Fruit fly (Drosophila melanogaster) whole organism, embryonic: ENCODE results near the gene CG45045.

Experiments used
- CG10147 ChIP-seq: fragments of 200-800 bp; sonication (Bioruptor generic); optimal IDR thresholded peaks from 2 replicates; lab custom pipeline; 2019; ENCODE audit warnings: missing biosample characterization, mild to moderate bottlenecking, missing genetic modification characterization, moderate library complexity
- CG11085 ChIP-seq: fragments of 200-800 bp; sonication (Bioruptor generic); IDR thresholded peaks from 2 replicates; pipeline ENCODE4 v1.3.6; 2022; ENCODE audit warnings: missing biosample characterization, missing genetic modification characterization
- CG11504 ChIP-seq: fragments of 200-800 bp; sonication (Bioruptor generic); optimal IDR thresholded peaks from 3 replicates; lab custom pipeline; 2019; ENCODE audit warnings: missing biosample characterization, mild to moderate bottlenecking, missing genetic modification characterization, moderate library complexity
- CG11695 ChIP-seq: fragments of 200-800 bp; sonication (Bioruptor generic); IDR thresholded peaks from 3 replicates; pipeline ENCODE4 v1.3.6; 2022; ENCODE audit warnings: missing biosample characterization, missing genetic modification characterization
- CG14667 ChIP-seq: fragments of 200-800 bp; sonication (Bioruptor generic); IDR thresholded peaks from 2 replicates; pipeline ENCODE4 v1.3.6; 2022; ENCODE audit warnings: missing biosample characterization, missing genetic modification characterization
- CG14710 ChIP-seq: fragments of 200-800 bp; sonication (Bioruptor generic); optimal IDR thresholded peaks from 3 replicates; lab custom pipeline; 2019; ENCODE audit warnings: missing biosample characterization, mild to moderate bottlenecking, missing genetic modification characterization, moderate library complexity
- CG15073 ChIP-seq: fragments of 200-800 bp; sonication (Bioruptor generic); optimal IDR thresholded peaks from 2 replicates; lab custom pipeline; 2016; ENCODE audit warnings: missing biosample characterization, missing genetic modification characterization
- CG15269 ChIP-seq: fragments of 200-800 bp; sonication (Bioruptor generic); optimal IDR thresholded peaks from 2 replicates; lab custom pipeline; 2018; ENCODE audit warnings: missing biosample characterization, mild to moderate bottlenecking, missing genetic modification characterization, moderate library complexity
- CG1603 ChIP-seq: fragments of 200-800 bp; sonication (Bioruptor generic); optimal IDR thresholded peaks from 2 replicates; lab custom pipeline; 2019; ENCODE audit warnings: missing biosample characterization, mild to moderate bottlenecking, missing genetic modification characterization, moderate library complexity
- CG17361 ChIP-seq: fragments of 200-800 bp; sonication (Bioruptor generic); IDR thresholded peaks from 3 replicates; pipeline ENCODE4 v1.3.6; 2022; ENCODE audit warnings: missing biosample characterization, missing genetic modification characterization
- CG1792 ChIP-seq: fragments of 200-800 bp; sonication (Bioruptor generic); optimal IDR thresholded peaks from 2 replicates; lab custom pipeline; 2016; ENCODE audit warnings: missing biosample characterization, missing genetic modification characterization
- CG18262 ChIP-seq: fragments of 200-800 bp; optimal IDR thresholded peaks from 3 replicates; lab custom pipeline; 2019; ENCODE audit warnings: missing biosample characterization, mild to moderate bottlenecking, missing genetic modification characterization, moderate library complexity
- CG1832 ChIP-seq: fragments of 200-800 bp; sonication (Bioruptor generic); optimal IDR thresholded peaks from 2 replicates; lab custom pipeline; 2017; ENCODE audit warnings: missing biosample characterization, mild to moderate bottlenecking, missing genetic modification characterization, inconsistent platforms
- CG30431 ChIP-seq: fragments of 200-800 bp; sonication (Bioruptor generic); optimal IDR thresholded peaks from 2 replicates; lab custom pipeline; 2017; ENCODE audit warnings: missing biosample characterization, missing genetic modification characterization
- CG3065 ChIP-seq: fragments of 200-800 bp; sonication (Bioruptor generic); optimal IDR thresholded peaks from 2 replicates; lab custom pipeline; 2016; ENCODE audit warnings: missing biosample characterization, missing genetic modification characterization
- CG3838 ChIP-seq: fragments of 200-800 bp; sonication (Bioruptor generic); optimal IDR thresholded peaks from 3 replicates; lab custom pipeline; 2016; ENCODE audit warnings: missing biosample characterization, missing genetic modification characterization
- CG5180 ChIP-seq: fragments of 200-800 bp; sonication (Bioruptor generic); optimal IDR thresholded peaks from 3 replicates; lab custom pipeline; 2017; ENCODE audit warnings: missing biosample characterization, missing genetic modification characterization, mild to moderate bottlenecking, moderate library complexity, missing genetic modification reagents
- CG8478 ChIP-seq: fragments of >200 bp; optimal IDR thresholded peaks from 2 replicates; lab custom pipeline; 2018
- D19B ChIP-seq: fragments of 200-800 bp; sonication (Bioruptor generic); optimal IDR thresholded peaks from 2 replicates; lab custom pipeline; 2017; ENCODE audit warnings: missing biosample characterization, mild to moderate bottlenecking, missing genetic modification characterization
- Dfd ChIP-seq, 2 experiments: fragments of >200 bp; optimal IDR thresholded peaks; 2 replicates each; lab custom pipeline; 2017; ENCODE audit warnings: missing biosample characterization in 2 of 2, missing genetic modification characterization in 2 of 2
- Dll ChIP-seq: fragments of 200-800 bp; sonication (Bioruptor generic); IDR thresholded peaks from 4 replicates; pipeline ENCODE4 v1.3.6; 2022; ENCODE audit warnings: missing biosample characterization, missing genetic modification characterization; ENCODE audit not compliant: partially characterized antibody
- Eip74EF ChIP-seq, 2 experiments: fragments of 200-800 bp in 1 of 2; fragments of >200 bp in 1 of 2; sonication (Bioruptor generic) in 1 of 2; optimal IDR thresholded peaks; 2 replicates each; lab custom pipeline; 2017 to 2019; ENCODE audit warnings: missing biosample characterization in 2 of 2, missing genetic modification characterization in 2 of 2, mild to moderate bottlenecking in 1 of 2, moderate library complexity in 1 of 2
- Ets65A ChIP-seq: fragments of 200-800 bp; sonication (Bioruptor generic); peaks from one replicate; lab custom pipeline; 2016; ENCODE audit warnings: missing biosample characterization, missing genetic modification characterization
- Hey ChIP-seq: fragments of 200-800 bp; sonication (Bioruptor generic); optimal IDR thresholded peaks from 3 replicates; lab custom pipeline; 2018; ENCODE audit warnings: missing biosample characterization, mild to moderate bottlenecking, missing genetic modification characterization
- Hmr ChIP-seq: fragments of 200-800 bp; sonication (Bioruptor generic); optimal IDR thresholded peaks from 3 replicates; lab custom pipeline; 2017; ENCODE audit warnings: mild to moderate bottlenecking, missing biosample characterization, missing genetic modification reagents, missing genetic modification characterization
- NFAT ChIP-seq: fragments of 200-800 bp; sonication (Bioruptor generic); IDR thresholded peaks from 2 replicates; pipeline ENCODE4 v1.3.6; 2022; ENCODE audit warnings: missing biosample characterization, missing genetic modification characterization
- Oli ChIP-seq: fragments of 200-800 bp; sonication (Bioruptor generic); optimal IDR thresholded peaks from 2 replicates; lab custom pipeline; 2018; ENCODE audit warnings: missing biosample characterization, mild to moderate bottlenecking, missing genetic modification characterization, moderate library complexity
- Opbp ChIP-seq: fragments of 200-800 bp; sonication (Bioruptor generic); IDR thresholded peaks from 3 replicates; pipeline ENCODE4 v1.3.6; 2022; ENCODE audit warnings: missing biosample characterization, missing genetic modification characterization; ENCODE audit not compliant: partially characterized antibody
- Vsx1 ChIP-seq: fragments of 200-800 bp; sonication (Bioruptor generic); optimal IDR thresholded peaks from 2 replicates; lab custom pipeline; 2017; ENCODE audit warnings: missing biosample characterization, mild to moderate bottlenecking, missing genetic modification characterization, missing genetic modification reagents
- ato ChIP-seq: fragments of 200-800 bp; sonication (Bioruptor generic); IDR thresholded peaks from 2 replicates; pipeline ENCODE4 v1.3.6; 2022; ENCODE audit warnings: missing biosample characterization, missing genetic modification characterization; ENCODE audit not compliant: partially characterized antibody
- bcd ChIP-seq: fragments of 200-800 bp; sonication (Bioruptor generic); optimal IDR thresholded peaks from 2 replicates; lab custom pipeline; 2017; ENCODE audit warnings: missing biosample characterization, mild to moderate bottlenecking, missing genetic modification characterization
- bigmax ChIP-seq: fragments of 200-800 bp; sonication (Bioruptor generic); optimal IDR thresholded peaks from 2 replicates; lab custom pipeline; 2018; ENCODE audit warnings: missing biosample characterization, mild to moderate bottlenecking, missing genetic modification characterization
- btn ChIP-seq: fragments of 200-800 bp; sonication (Bioruptor generic); optimal IDR thresholded peaks from 2 replicates; lab custom pipeline; 2016; ENCODE audit warnings: missing biosample characterization, missing genetic modification characterization
- crp ChIP-seq, 2 experiments: fragments of 200-800 bp; sonication (Bioruptor generic); optimal IDR thresholded peaks; 2 replicates in 1 of 2; 3 replicates in 1 of 2; lab custom pipeline; 2017; ENCODE audit warnings: missing biosample characterization in 2 of 2, missing genetic modification characterization in 2 of 2, mild to moderate bottlenecking in 1 of 2, moderate library complexity in 1 of 2
- da ChIP-seq: fragments of 200-800 bp; sonication (Bioruptor generic); optimal IDR thresholded peaks from 2 replicates; lab custom pipeline; 2016; ENCODE audit warnings: missing biosample characterization, missing genetic modification characterization
- ewg ChIP-seq: fragments of 200-800 bp; sonication (Bioruptor generic); optimal IDR thresholded peaks from 3 replicates; lab custom pipeline; 2017; ENCODE audit warnings: mild to moderate bottlenecking, missing biosample characterization, missing genetic modification reagents, missing genetic modification characterization
- fd64A ChIP-seq: fragments of 200-800 bp; sonication (Bioruptor generic); optimal IDR thresholded peaks from 3 replicates; lab custom pipeline; 2018; ENCODE audit warnings: missing biosample characterization, mild to moderate bottlenecking, missing genetic modification characterization
- fd96Cb ChIP-seq: fragments of 200-800 bp; sonication (Bioruptor generic); optimal IDR thresholded peaks from 2 replicates; lab custom pipeline; 2018; ENCODE audit warnings: missing biosample characterization, mild to moderate bottlenecking, missing genetic modification characterization, moderate library complexity
- gem ChIP-seq: fragments of 200-800 bp; sonication (Bioruptor generic); optimal IDR thresholded peaks from 2 replicates; lab custom pipeline; 2019; ENCODE audit warnings: missing biosample characterization, mild to moderate bottlenecking, missing genetic modification characterization, moderate library complexity
- insv ChIP-seq, 2 experiments: fragments of 200-800 bp; sonication (Bioruptor generic); optimal IDR thresholded peaks; 3 replicates each; lab custom pipeline; 2016 to 2018; ENCODE audit warnings: missing biosample characterization in 2 of 2, missing genetic modification characterization in 2 of 2
- onecut ChIP-seq: fragments of 200-800 bp; sonication (Bioruptor generic); IDR thresholded peaks from 2 replicates; pipeline ENCODE4 v1.3.6; 2022; ENCODE audit warnings: missing biosample characterization, missing genetic modification characterization
- pum ChIP-seq: fragments of 200-800 bp; sonication (Bioruptor generic); optimal IDR thresholded peaks from 2 replicates; lab custom pipeline; 2016; ENCODE audit warnings: missing biosample characterization, missing genetic modification characterization
- ranshi ChIP-seq: fragments of 200-800 bp; sonication (Bioruptor generic); IDR thresholded peaks from 2 replicates; pipeline ENCODE4 v1.3.6; 2022; ENCODE audit warnings: missing biosample characterization, missing genetic modification characterization
- ro ChIP-seq: fragments of 200-800 bp; sonication (Bioruptor generic); IDR thresholded peaks from 2 replicates; pipeline ENCODE4 v1.3.6; 2022; ENCODE audit warnings: missing biosample characterization, missing genetic modification characterization
- row ChIP-seq: fragments of 200-800 bp; sonication (Bioruptor generic); IDR thresholded peaks from 3 replicates; pipeline ENCODE4 v1.3.6; 2022; ENCODE audit warnings: missing biosample characterization, missing genetic modification characterization
- so ChIP-seq: fragments of 200-800 bp; sonication (Bioruptor generic); IDR thresholded peaks from 3 replicates; pipeline ENCODE4 v1.3.6; 2022; ENCODE audit warnings: missing biosample characterization, missing genetic modification characterization
- ssp ChIP-seq: fragments of 200-800 bp; sonication (Bioruptor generic); IDR thresholded peaks from 2 replicates; pipeline ENCODE4 v1.3.6; 2022; ENCODE audit warnings: missing biosample characterization, missing genetic modification characterization
- tio ChIP-seq: fragments of 200-800 bp; sonication (Bioruptor generic); optimal IDR thresholded peaks from 2 replicates; lab custom pipeline; 2017; ENCODE audit warnings: missing biosample characterization, missing genetic modification characterization, inconsistent platforms
- ttk ChIP-seq: fragments of 200-800 bp; sonication (Bioruptor generic); IDR thresholded peaks from 2 replicates; pipeline ENCODE4 v2.1.2; 2022; ENCODE audit warnings: missing biosample characterization, missing genetic modification characterization

CG45045 gene

DNA sequence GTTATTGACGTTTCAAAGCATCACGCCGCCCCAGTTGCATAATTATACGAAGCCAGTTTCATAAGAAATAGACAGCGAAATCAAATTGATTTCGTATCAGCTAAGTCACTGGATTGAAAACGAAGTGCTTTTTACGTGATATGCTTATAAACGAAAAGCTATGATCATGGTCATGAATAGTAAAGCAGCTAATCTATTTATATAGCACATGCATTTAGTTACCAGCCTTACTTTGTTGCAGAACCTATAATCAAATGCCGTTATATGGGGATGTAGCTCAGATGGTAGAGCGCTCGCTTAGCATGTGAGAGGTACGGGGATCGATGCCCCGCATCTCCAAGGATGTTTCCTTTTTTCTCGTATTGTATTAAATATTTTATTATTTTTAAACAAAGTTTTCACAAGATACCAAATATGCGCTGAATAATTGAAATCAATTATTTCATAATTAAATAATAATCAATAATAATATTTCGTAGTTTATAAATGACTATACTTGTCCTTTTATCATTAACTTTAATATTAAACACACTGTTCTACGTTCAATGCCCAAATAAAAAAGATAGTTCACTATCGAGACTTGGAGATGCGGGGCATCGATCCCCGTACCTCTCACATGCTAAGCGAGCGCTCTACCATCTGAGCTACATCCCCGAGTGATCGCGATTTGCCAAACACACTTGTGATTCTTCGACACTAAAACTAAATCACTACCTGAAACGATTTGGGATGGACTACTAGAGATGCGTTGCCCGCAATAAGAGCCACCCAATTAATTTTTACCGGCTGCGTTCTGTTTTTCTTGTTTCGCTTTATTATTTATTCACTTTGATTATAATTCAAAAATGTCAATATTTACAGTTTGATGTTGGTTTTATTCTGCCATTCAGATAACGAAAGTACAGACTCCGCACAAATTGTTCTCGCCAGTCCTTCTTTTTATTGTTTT is 21.0 kb upstream of the CG45045 start (continued):
- TF ChIP-seq CG5180 (no peak), Hmr (GFP tag; lab: Kevin White, UChicago) (no peak), fd64A (GFP tag; lab: Kevin White, UChicago) (no peak), CG14667 (GFP tag; lab: Robert Waterston, UW) (no peak), ssp (GFP tag; lab: Robert Waterston, UW) (no peak), bigmax (GFP tag; lab: Kevin White, UChicago) (no peak), Vsx1 (no peak), Dll (GFP tag; lab: Robert Waterston, UW) (peak; percentile 55; the same call in 2 of the 4 replicates), Oli (tag; lab: Kevin White, UChicago) (no peak), pum (GFP tag; lab: Kevin White, UChicago) (no peak), CG14710 (tag; lab: Kevin White, UChicago) (no peak), fd96Cb (tag; lab: Kevin White, UChicago) (no peak), CG15073 (no peak), Hey (tag; lab: Kevin White, UChicago) (no peak), ranshi (GFP tag; lab: Robert Waterston, UW) (no peak), CG1792 (no peak), gem (tag; lab: Kevin White, UChicago) (no peak), CG17361 (no peak), ato (GFP tag; lab: Robert Waterston, UW) (peak; percentile 65; the same call in 1 of the 2 replicates), CG10147 (GFP tag; lab: Kevin White, UChicago) (no peak), D19B (GFP tag; lab: Kevin White, UChicago) (no peak), ro (GFP tag; lab: Robert Waterston, UW) (no peak), CG1832 (GFP tag; lab: Kevin White, UChicago) (no peak), ewg (GFP tag; lab: Kevin White, UChicago) (no peak), row (GFP tag; lab: Robert Waterston, UW) (peak; percentile 58; the same call in 2 of the 3 replicates), Eip74EF (GFP tag; optimal IDR thresholded peaks at IDR 0.05; lab: Kevin White, UChicago) (peak in 1 of 2 experiments; percentile 20), Dfd (GFP tag; optimal IDR thresholded peaks at IDR 0.05; lab: Kevin White, UChicago) (no peak), CG3838 (no peak), CG18262 (no peak), bcd (no peak), so (no peak), CG3065 (no peak), ttk (GFP tag; lab: Robert Waterston, UW) (no peak), CG11695 (GFP tag; lab: Robert Waterston, UW) (no peak), CG11085 (GFP tag; lab: Robert Waterston, UW) (no peak), CG1603 (no peak), NFAT (GFP tag; lab: Robert Waterston, UW) (0 out of 2 replicates have a peak, but pooled peaks have one; percentile 35), Opbp (GFP tag; lab: Robert Waterston, UW) (peak; percentile 70), tio (GFP tag; lab: Kevin White, UChicago) (no peak), btn (GFP tag; lab: Kevin White, UChicago) (no peak), CG15269 (no peak), CG30431 (no peak), Ets65A (peak; percentile 59), onecut (GFP tag; lab: Robert Waterston, UW) (no peak), CG11504 (tag; lab: Kevin White, UChicago) (no peak), CG8478 (lab: Kevin White, UChicago) (no peak), da (GFP tag; lab: Kevin White, UChicago) (no peak), crp (GFP tag; optimal IDR thresholded peaks at IDR 0.05; lab: Kevin White, UChicago) (no peak), insv (GFP tag; optimal IDR thresholded peaks at IDR 0.05; lab: Kevin White, UChicago) (no peak)
